Fruit fly (Drosophila melanogaster) whole organism, adult: ENCODE measurements around the gene CG6761.
A peak's percentile ranks its signal among the peaks of the same experiment; 100 is the strongest.

Source experiments
- CG11617 ChIP-seq: fragments of 200-800 bp; sonication (Bioruptor generic); optimal IDR thresholded peaks from 2 replicates; lab custom pipeline; 2017; ENCODE audit warnings: mild to moderate bottlenecking, missing biosample characterization, missing genetic modification reagents, missing genetic modification characterization
- CG12768 ChIP-seq: fragments of 200-800 bp; sonication (Bioruptor generic); optimal IDR thresholded peaks from 2 replicates; lab custom pipeline; 2017; ENCODE audit warnings: missing biosample characterization, missing genetic modification characterization, mild to moderate bottlenecking, moderate library complexity, missing genetic modification reagents
- CG14711 ChIP-seq: fragments of 200-800 bp; sonication (Bioruptor generic); optimal IDR thresholded peaks from 2 replicates; lab custom pipeline; 2018; ENCODE audit warnings: missing biosample characterization, mild to moderate bottlenecking, missing genetic modification characterization, moderate library complexity
- CG1620 ChIP-seq: fragments of 200-800 bp; sonication (Bioruptor generic); optimal IDR thresholded peaks from 2 replicates; lab custom pipeline; 2016; ENCODE audit warnings: missing biosample characterization, missing genetic modification characterization
- CG33017 ChIP-seq: fragments of 200-800 bp; sonication (Bioruptor generic); optimal IDR thresholded peaks from 2 replicates; lab custom pipeline; 2018; ENCODE audit warnings: missing biosample characterization, mild to moderate bottlenecking, missing genetic modification characterization, moderate library complexity
- CG5204 ChIP-seq: fragments of 200-800 bp; sonication (Bioruptor generic); optimal IDR thresholded peaks from 2 replicates; lab custom pipeline; 2016; ENCODE audit warnings: missing biosample characterization, missing genetic modification characterization
- CG7045 ChIP-seq: fragments of 200-800 bp; sonication (Bioruptor generic); optimal IDR thresholded peaks from 2 replicates; lab custom pipeline; 2017; ENCODE audit warnings: missing biosample characterization, mild to moderate bottlenecking, missing genetic modification characterization
- CG7101 ChIP-seq: fragments of 200-800 bp; sonication (Bioruptor generic); optimal IDR thresholded peaks from 2 replicates; lab custom pipeline; 2018; ENCODE audit warnings: missing biosample characterization, mild to moderate bottlenecking, missing genetic modification characterization, moderate library complexity
- Clk ChIP-seq: fragments of 200-800 bp; sonication (Bioruptor generic); optimal IDR thresholded peaks from 2 replicates; lab custom pipeline; 2017; ENCODE audit warnings: missing biosample characterization, missing genetic modification characterization
- Crg-1 ChIP-seq: fragments of 200-800 bp; sonication (Bioruptor generic); optimal IDR thresholded peaks from 2 replicates; lab custom pipeline; 2016; ENCODE audit warnings: missing biosample characterization, missing genetic modification characterization
- Hr96 ChIP-seq: fragments of 200-800 bp; sonication (Bioruptor generic); optimal IDR thresholded peaks from 2 replicates; lab custom pipeline; 2016; ENCODE audit warnings: missing biosample characterization, missing genetic modification characterization
- Mnt ChIP-seq: fragments of 200-800 bp; sonication (Bioruptor generic); optimal IDR thresholded peaks from 2 replicates; lab custom pipeline; 2016; ENCODE audit warnings: missing biosample characterization, mild to moderate bottlenecking, missing genetic modification characterization
- bab1 ChIP-seq: fragments of 200-800 bp; sonication (Bioruptor generic); optimal IDR thresholded peaks from 3 replicates; lab custom pipeline; 2019; ENCODE audit warnings: missing biosample characterization, mild to moderate bottlenecking, missing genetic modification characterization, moderate library complexity
- cic ChIP-seq: fragments of 200-800 bp; sonication (Bioruptor generic); optimal IDR thresholded peaks from 2 replicates; lab custom pipeline; 2017; ENCODE audit warnings: missing biosample characterization, mild to moderate bottlenecking, missing genetic modification characterization, moderate library complexity
- cnc ChIP-seq, 2 experiments: fragments of >200 bp; optimal IDR thresholded peaks; 2 replicates each; lab custom pipeline; 2017
- kay ChIP-seq: fragments of 200-800 bp; sonication (Bioruptor generic); peaks from one replicate; lab custom pipeline; 2016; ENCODE audit warnings: missing biosample characterization, missing genetic modification characterization, borderline replicate concordance
- ovo ChIP-seq: fragments of 200-800 bp; sonication (Bioruptor generic); optimal IDR thresholded peaks from 2 replicates; lab custom pipeline; 2016; ENCODE audit warnings: missing biosample characterization, missing genetic modification characterization
- pad ChIP-seq: fragments of 200-800 bp; sonication (Bioruptor generic); optimal IDR thresholded peaks from 3 replicates; lab custom pipeline; 2017; ENCODE audit warnings: missing biosample characterization, missing genetic modification characterization, mild to moderate bottlenecking, moderate library complexity, missing genetic modification reagents
- tj ChIP-seq: fragments of 200-800 bp; sonication (Bioruptor generic); optimal IDR thresholded peaks from 3 replicates; lab custom pipeline; 2017; ENCODE audit warnings: missing biosample characterization, mild to moderate bottlenecking, missing genetic modification characterization, moderate library complexity
- toe ChIP-seq: fragments of 200-800 bp; sonication (Bioruptor generic); optimal IDR thresholded peaks from 2 replicates; lab custom pipeline; 2016; ENCODE audit warnings: missing biosample characterization, missing genetic modification characterization

The CG6761 gene

DNA sequence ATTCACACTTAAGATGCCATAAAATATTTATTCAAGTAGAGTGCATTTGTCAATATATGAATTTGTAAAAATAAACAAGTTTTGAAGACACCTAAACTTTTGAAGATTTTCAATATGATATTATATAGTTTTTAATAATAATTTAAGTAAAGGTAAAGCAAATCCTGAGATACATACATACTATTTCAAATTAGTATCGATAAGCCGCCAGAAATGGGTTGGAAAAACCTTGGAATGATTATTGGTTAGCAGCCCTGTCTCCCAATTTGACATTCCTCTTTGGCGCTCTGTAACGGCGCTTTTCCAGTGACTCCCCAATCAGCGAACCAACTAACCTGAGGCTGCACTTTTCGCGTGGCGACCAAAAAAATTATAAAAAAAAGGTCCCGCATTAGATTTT lies 22.4 kb downstream of the CG6761 start, which contains the start of gene alphaTub67C:
Gene alphaTub67C (plus strand): TSS at position 301 of the 400 bp plus-strand sequence.
- no peak for TF ChIP-seq Mnt (GFP tag; lab: Kevin White, UChicago)
- TF ChIP-seq ovo (GFP tag; lab: Kevin White, UChicago): peak; percentile 37
- peak; percentile 88 for TF ChIP-seq pad (GFP tag; lab: Kevin White, UChicago)

DNA sequence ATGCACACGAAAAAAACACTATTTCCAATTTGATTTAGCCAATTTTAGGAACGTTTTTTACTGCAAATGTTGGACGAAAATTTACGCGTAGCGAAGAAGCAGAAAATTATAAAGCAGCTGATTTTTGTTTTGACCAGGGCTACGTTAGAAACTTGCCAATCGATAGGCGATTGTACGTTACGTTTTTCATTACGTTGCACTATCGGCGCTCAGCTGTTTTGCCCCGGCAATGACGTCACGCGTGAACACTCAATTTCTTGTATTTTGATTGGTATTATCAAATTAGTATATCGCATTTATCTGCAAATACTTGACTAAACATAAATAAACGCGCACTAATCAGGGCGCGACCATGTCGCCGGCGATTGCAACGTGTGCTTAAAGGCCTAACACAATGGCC lies 24.4 kb downstream of the CG6761 start, which contains the start of the genes fry and CG16717:
Gene fry (minus strand): TSS at position 110 of the 400 bp plus-strand sequence.
Gene CG16717 (plus strand): TSS at position 208 of the 400 bp plus-strand sequence.
- TF ChIP-seq cic: peak; percentile 32
- no peak for TF ChIP-seq CG11617 (GFP tag; lab: Kevin White, UChicago)
- no peak for TF ChIP-seq CG5204 (GFP tag; lab: Kevin White, UChicago)
- peak; percentile 60 for TF ChIP-seq tj (GFP tag; lab: Kevin White, UChicago)
- peak; percentile 27 for TF ChIP-seq bab1

dm6 chr3L:9678007-9678497 lies 25.3 kb downstream of the CG6761 start:
- TF ChIP-seq Crg-1 (GFP tag; lab: Kevin White, UChicago) (no peak), pad (GFP tag; lab: Kevin White, UChicago) (peak; percentile 3), kay (GFP tag; lab: Kevin White, UChicago) (peak; percentile 89), cic (peak; percentile 14), bab1 (no peak)

dm6 chr3L:9677260-9677659 lies 26.1 kb downstream of the CG6761 start:
- no peak for TF ChIP-seq tj (GFP tag; lab: Kevin White, UChicago)
- no peak for TF ChIP-seq CG7101
- TF ChIP-seq CG11617 (GFP tag; lab: Kevin White, UChicago): no peak
- no peak for TF ChIP-seq bab1
- no peak for TF ChIP-seq pad (GFP tag; lab: Kevin White, UChicago)
- TF ChIP-seq CG1620 (GFP tag; lab: Kevin White, UChicago): no peak
- TF ChIP-seq ovo (GFP tag; lab: Kevin White, UChicago): no peak
- no peak for TF ChIP-seq CG14711

dm6 chr3L:9675528-9675963 lies 27.8 kb downstream of the CG6761 start:
- TF ChIP-seq CG12768 (GFP tag; lab: Kevin White, UChicago) (peak; percentile 91), CG14711 (no peak), Mnt (GFP tag; lab: Kevin White, UChicago) (peak; percentile 44), kay (GFP tag; lab: Kevin White, UChicago) (peak; percentile 98), Crg-1 (GFP tag; lab: Kevin White, UChicago) (no peak), CG33017 (tag; lab: Kevin White, UChicago) (peak; percentile 77), tj (GFP tag; lab: Kevin White, UChicago) (peak; percentile 44), cnc (optimal IDR thresholded peaks at IDR 0.05; lab: Kevin White, UChicago) (no peak), ovo (GFP tag; lab: Kevin White, UChicago) (peak; percentile 69), pad (GFP tag; lab: Kevin White, UChicago) (no peak), Clk (no peak), CG5204 (GFP tag; lab: Kevin White, UChicago) (no peak), cic (peak; percentile 80), CG1620 (GFP tag; lab: Kevin White, UChicago) (peak; percentile 4), Hr96 (GFP tag; lab: Kevin White, UChicago) (peak; percentile 40), bab1 (no peak), CG11617 (GFP tag; lab: Kevin White, UChicago) (peak; percentile 65), CG7101 (peak; percentile 19), CG7045 (peak; percentile 46), toe (no peak)

- peak; percentile 26 for TF ChIP-seq kay (GFP tag; lab: Kevin White, UChicago)
- TF ChIP-seq CG33017 (tag; lab: Kevin White, UChicago): no peak
- TF ChIP-seq CG14711: no peak
- no peak for TF ChIP-seq CG12768 (GFP tag; lab: Kevin White, UChicago)
- no peak for TF ChIP-seq pad (GFP tag; lab: Kevin White, UChicago)
Measured at dm6 chr3L:9674300-9674699, 29.1 kb downstream of the CG6761 start.

DNA sequence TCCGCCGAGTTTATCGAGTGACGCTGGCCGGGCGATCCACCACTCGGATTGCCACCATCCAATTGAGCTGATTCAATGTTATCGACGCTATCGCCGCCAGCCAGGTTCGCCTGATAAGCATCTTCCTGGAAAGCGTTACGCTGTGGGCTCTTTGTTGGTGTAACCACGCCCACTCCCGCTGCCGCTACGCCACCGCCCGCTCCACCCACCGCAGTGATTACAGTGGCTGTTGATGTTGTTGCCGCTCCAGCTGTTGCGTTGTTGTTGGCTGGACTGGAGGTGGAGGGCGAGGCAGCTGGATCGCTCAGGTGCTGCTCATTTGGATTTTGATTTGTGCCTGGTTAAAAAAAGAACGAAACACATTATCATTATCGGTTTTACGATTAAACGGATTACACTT lies 32.0 kb downstream of the CG6761 start:
- TF ChIP-seq cic (peak; percentile 60), Mnt (GFP tag; lab: Kevin White, UChicago) (no peak)
